Worm (Caenorhabditis elegans) whole organism, midembryonic: ENCODE measurements around the gene col-141.

Experiments used
- T22C8.4 ChIP-seq: fragments of 200-800 bp; sonication (Bioruptor generic); IDR thresholded peaks from 2 replicates; pipeline ENCODE4 v1.3.6; 2022; ENCODE audit warnings: missing genetic modification characterization, missing compliant biosample characterization
- flt-1 ChIP-seq: fragments of 200-800 bp; sonication (Bioruptor generic); IDR thresholded peaks from 2 replicates; pipeline ENCODE4 v1.3.6; 2022; ENCODE audit warnings: missing genetic modification characterization, missing compliant biosample characterization
- med-1 ChIP-seq: sonication (generic microtip); optimal IDR thresholded peaks from 2 replicates; lab custom pipeline; 2017; ENCODE audit warnings: missing genetic modification characterization, mild to moderate bottlenecking, missing compliant biosample characterization, antibody characterized with exemption, missing genetic modification reagents; ENCODE audit not compliant: insufficient read depth
- ref-1 ChIP-seq: fragments of 200-800 bp; sonication (Bioruptor generic); conservative IDR thresholded peaks from 2 replicates; pipeline ENCODE4 v1.3.6; 2022; ENCODE audit warnings: missing genetic modification reagents, missing genetic modification characterization, missing compliant biosample characterization
- tab-1 ChIP-seq: fragments of 200-800 bp; sonication (Bioruptor generic); IDR thresholded peaks from 2 replicates; pipeline ENCODE4 v1.3.6; 2022; ENCODE audit warnings: missing genetic modification characterization, missing compliant biosample characterization
- ztf-29 ChIP-seq: fragments of 200-800 bp; sonication (Bioruptor generic); IDR thresholded peaks from 2 replicates; pipeline ENCODE4 v1.3.6; 2022; ENCODE audit warnings: missing genetic modification reagents, missing genetic modification characterization, missing compliant biosample characterization

DNA sequence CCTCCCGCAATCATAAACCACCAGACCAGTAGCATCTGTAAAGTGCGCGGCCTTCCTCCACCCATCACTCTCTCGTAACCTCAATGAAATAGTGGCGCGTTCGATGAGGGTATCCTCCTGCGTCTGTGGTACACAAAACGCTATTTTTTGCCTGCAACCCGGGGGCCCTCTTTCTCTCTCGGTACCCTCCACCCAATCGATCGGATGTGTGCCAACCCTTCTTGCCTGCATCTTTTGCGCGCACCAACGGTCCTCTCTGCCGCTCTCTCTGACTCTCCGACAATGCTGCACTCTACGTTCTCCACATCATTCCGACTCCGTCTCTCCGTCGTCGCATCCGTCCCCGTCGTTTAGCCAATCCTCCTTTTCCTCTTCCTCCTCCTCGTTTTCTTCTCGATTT is 50.0 kb downstream of the col-141 start:
- TF ChIP-seq tab-1: 0 out of 2 replicates have a peak, but pooled peaks have one; percentile 32
- TF ChIP-seq ztf-29 (GFP tag; lab: Robert Waterston, UW): no peak
- peak; percentile 67; the same call in 1 of the 2 replicates for TF ChIP-seq flt-1 (GFP tag; lab: Robert Waterston, UW)
- peak; percentile 93 for TF ChIP-seq T22C8.4 (GFP tag; lab: Robert Waterston, UW)
- no peak for TF ChIP-seq med-1 (GFP tag; lab: Kevin White, UChicago)
- no peak for TF ChIP-seq ref-1
